Fruit fly (Drosophila melanogaster): Measurements from ENCODE around the gene Aldh7A1.

- TF ChIP-seq CG12605 (GFP tag; IDR thresholded peaks at IDR 0.05): no peak; the same call in 1 of the 2 replicates
- no peak for TF ChIP-seq CG13204 (GFP tag; optimal IDR thresholded peaks at IDR 0.05)
- TF ChIP-seq CG10348 (GFP tag; IDR thresholded peaks at IDR 0.05): no peak
- no peak for TF ChIP-seq CG14655 (GFP tag; optimal IDR thresholded peaks at IDR 0.05)
- peak; percentile 32 for TF ChIP-seq Pif1B (GFP tag; optimal IDR thresholded peaks at IDR 0.05)
- TF ChIP-seq CG8301 (tag; optimal IDR thresholded peaks at IDR 0.05): peak; percentile 55
- no peak for TF ChIP-seq rn (GFP tag; IDR thresholded peaks at IDR 0.05)
- TF ChIP-seq D1 (tag; optimal IDR thresholded peaks at IDR 0.05): peak; percentile 36
- no peak for TF ChIP-seq CG9948 (tag; optimal IDR thresholded peaks at IDR 0.05)
- TF ChIP-seq Snoo (tag; optimal IDR thresholded peaks at IDR 0.05): no peak
- TF ChIP-seq CG15710 (tag; optimal IDR thresholded peaks at IDR 0.05): no peak
- TF ChIP-seq CG8159 (tag; optimal IDR thresholded peaks at IDR 0.05): no peak
- TF ChIP-seq EcR (GFP tag; optimal IDR thresholded peaks at IDR 0.05): no peak
These were observed 26.0 kb upstream of the Aldh7A1 start for dm6 chr3L:19294613-19295299.
